Fruit fly (Drosophila melanogaster) whole organism, embryonic: Measurements from ENCODE around the gene CG11672.
A peak's percentile ranks its signal among the peaks of the same experiment; 100 is the strongest.

ENCODE experiments used
- Abd-B ChIP-seq: fragments of 200-800 bp; sonication (Bioruptor generic); optimal IDR thresholded peaks from 2 replicates; lab custom pipeline; 2018; ENCODE audit warnings: missing biosample characterization, mild to moderate bottlenecking, missing genetic modification characterization, moderate library complexity
- Atf6 ChIP-seq: fragments of 200-800 bp; sonication (Bioruptor generic); IDR thresholded peaks from 2 replicates; pipeline ENCODE4 v1.3.6; 2022; ENCODE audit warnings: missing biosample characterization, missing genetic modification characterization
- CG10267 ChIP-seq: fragments of 200-800 bp; sonication (Bioruptor generic); optimal IDR thresholded peaks from 2 replicates; lab custom pipeline; 2018; ENCODE audit warnings: missing biosample characterization, mild to moderate bottlenecking, missing genetic modification characterization, moderate library complexity
- CG10979 ChIP-seq: fragments of 200-800 bp; sonication (Bioruptor generic); optimal IDR thresholded peaks from 2 replicates; lab custom pipeline; 2018; ENCODE audit warnings: missing biosample characterization, mild to moderate bottlenecking, missing genetic modification characterization, moderate library complexity
- CG12299 ChIP-seq: fragments of 200-800 bp; sonication (Bioruptor generic); optimal IDR thresholded peaks from 2 replicates; lab custom pipeline; 2018; ENCODE audit warnings: missing biosample characterization, mild to moderate bottlenecking, missing genetic modification characterization
- CG12769 ChIP-seq: fragments of 200-800 bp; sonication (Bioruptor generic); optimal IDR thresholded peaks from 2 replicates; lab custom pipeline; 2019; ENCODE audit warnings: missing biosample characterization, mild to moderate bottlenecking, missing genetic modification characterization, moderate library complexity
- CG13296 ChIP-seq: fragments of 200-800 bp; sonication (Bioruptor generic); optimal IDR thresholded peaks from 3 replicates; lab custom pipeline; 2018; ENCODE audit warnings: missing biosample characterization, mild to moderate bottlenecking, missing genetic modification characterization
- CG15011 ChIP-seq: fragments of 200-800 bp; sonication (Bioruptor generic); optimal IDR thresholded peaks from 3 replicates; lab custom pipeline; 2018; ENCODE audit warnings: missing biosample characterization, mild to moderate bottlenecking, missing genetic modification characterization
- CG17186 ChIP-seq: fragments of 200-800 bp; sonication (Bioruptor generic); optimal IDR thresholded peaks from 3 replicates; lab custom pipeline; 2017; ENCODE audit warnings: missing biosample characterization, missing genetic modification reagents, missing genetic modification characterization
- CG18619 ChIP-seq: fragments of 200-800 bp; sonication (Bioruptor generic); optimal IDR thresholded peaks from 3 replicates; lab custom pipeline; 2017; ENCODE audit warnings: missing biosample characterization, mild to moderate bottlenecking, missing genetic modification characterization
- CG18764 ChIP-seq: fragments of 200-800 bp; sonication (Bioruptor generic); optimal IDR thresholded peaks from 3 replicates; lab custom pipeline; 2016; ENCODE audit warnings: missing biosample characterization, missing genetic modification characterization
- CG2120 ChIP-seq: fragments of 200-800 bp; sonication (Bioruptor generic); optimal IDR thresholded peaks from 3 replicates; lab custom pipeline; 2016; ENCODE audit warnings: missing biosample characterization, missing genetic modification characterization
- CG33213 ChIP-seq: fragments of 200-800 bp; sonication (Bioruptor generic); optimal IDR thresholded peaks from 3 replicates; lab custom pipeline; 2016; ENCODE audit warnings: missing biosample characterization, missing genetic modification characterization
- CG42726 ChIP-seq: fragments of 200-800 bp; sonication (Bioruptor generic); IDR thresholded peaks from 2 replicates; pipeline ENCODE4 v1.3.6; 2022; ENCODE audit warnings: missing biosample characterization, missing genetic modification characterization; ENCODE audit not compliant: partially characterized antibody
- CG4360 ChIP-seq: fragments of 200-800 bp; sonication (Bioruptor generic); IDR thresholded peaks from 2 replicates; pipeline ENCODE4 v1.3.6; 2022; ENCODE audit warnings: missing biosample characterization, missing genetic modification characterization
- CG4730 ChIP-seq: fragments of 200-800 bp; sonication (Bioruptor generic); IDR thresholded peaks from 2 replicates; pipeline ENCODE4 v1.3.6; 2022; ENCODE audit warnings: missing biosample characterization, missing genetic modification characterization
- CG6254 ChIP-seq: fragments of 200-800 bp; sonication (Bioruptor generic); optimal IDR thresholded peaks from 3 replicates; lab custom pipeline; 2017; ENCODE audit warnings: mild to moderate bottlenecking, missing biosample characterization, missing genetic modification reagents, missing genetic modification characterization
- CG8388 ChIP-seq: fragments of 200-800 bp; sonication (Bioruptor generic); optimal IDR thresholded peaks from 2 replicates; lab custom pipeline; 2019; ENCODE audit warnings: missing biosample characterization, mild to moderate bottlenecking, missing genetic modification characterization, moderate library complexity
- CoRest ChIP-seq: fragments of 200-800 bp; sonication (Bioruptor generic); optimal IDR thresholded peaks from 3 replicates; lab custom pipeline; 2018; ENCODE audit warnings: missing biosample characterization, mild to moderate bottlenecking, missing genetic modification characterization, moderate library complexity
- D ChIP-seq, 2 experiments: fragments of 200-800 bp in 1 of 2; fragments of >200 bp in 1 of 2; sonication (Bioruptor generic) in 1 of 2; optimal IDR thresholded peaks; 2 replicates in 1 of 2; 3 replicates in 1 of 2; lab custom pipeline; 2017; ENCODE audit warnings: mild to moderate bottlenecking in 1 of 2, missing biosample characterization in 1 of 2, missing genetic modification characterization in 1 of 2, missing genetic modification reagents in 1 of 2
- D19B ChIP-seq: fragments of 200-800 bp; sonication (Bioruptor generic); optimal IDR thresholded peaks from 2 replicates; lab custom pipeline; 2017; ENCODE audit warnings: missing biosample characterization, mild to moderate bottlenecking, missing genetic modification characterization
- Doc2 ChIP-seq: fragments of 200-800 bp; sonication (Bioruptor generic); IDR thresholded peaks from 2 replicates; pipeline ENCODE4 v1.3.6; 2022; ENCODE audit warnings: missing biosample characterization, missing genetic modification characterization
- MESR4 ChIP-seq: fragments of 200-800 bp; sonication (Bioruptor generic); optimal IDR thresholded peaks from 2 replicates; lab custom pipeline; 2018; ENCODE audit warnings: missing biosample characterization, mild to moderate bottlenecking, missing genetic modification characterization, moderate library complexity
- NC2β ChIP-seq: fragments of 200-800 bp; sonication (Bioruptor generic); optimal IDR thresholded peaks from 2 replicates; lab custom pipeline; 2016; ENCODE audit warnings: missing biosample characterization, missing genetic modification characterization
- NfI ChIP-seq: fragments of 200-800 bp; sonication (Bioruptor generic); optimal IDR thresholded peaks from 3 replicates; lab custom pipeline; 2018; ENCODE audit warnings: missing biosample characterization, mild to moderate bottlenecking, missing genetic modification characterization, moderate library complexity
- Poxn ChIP-seq: fragments of 200-800 bp; sonication (Bioruptor generic); IDR thresholded peaks from 2 replicates; pipeline ENCODE4 v1.3.6; 2022; ENCODE audit warnings: missing biosample characterization, missing genetic modification characterization
- Sox100B ChIP-seq: fragments of 200-800 bp; sonication (Bioruptor generic); optimal IDR thresholded peaks from 3 replicates; lab custom pipeline; 2018; ENCODE audit warnings: missing biosample characterization, mild to moderate bottlenecking, missing genetic modification characterization
- Spps ChIP-seq: fragments of 200-800 bp; sonication (Bioruptor generic); optimal IDR thresholded peaks from 2 replicates; lab custom pipeline; 2018; ENCODE audit warnings: missing biosample characterization, mild to moderate bottlenecking, missing genetic modification characterization
- ash1 ChIP-seq: fragments of 200-800 bp; sonication (Bioruptor generic); optimal IDR thresholded peaks from 2 replicates; lab custom pipeline; 2018; ENCODE audit warnings: missing biosample characterization, mild to moderate bottlenecking, missing genetic modification characterization
- ato ChIP-seq: fragments of 200-800 bp; sonication (Bioruptor generic); IDR thresholded peaks from 2 replicates; pipeline ENCODE4 v1.3.6; 2022; ENCODE audit warnings: missing biosample characterization, missing genetic modification characterization; ENCODE audit not compliant: partially characterized antibody
- cg ChIP-seq: fragments of 200-800 bp; sonication (Bioruptor generic); optimal IDR thresholded peaks from 3 replicates; lab custom pipeline; 2019; ENCODE audit warnings: missing biosample characterization, mild to moderate bottlenecking, missing genetic modification characterization, moderate library complexity
- da ChIP-seq: fragments of 200-800 bp; sonication (Bioruptor generic); optimal IDR thresholded peaks from 2 replicates; lab custom pipeline; 2016; ENCODE audit warnings: missing biosample characterization, missing genetic modification characterization
- dmrt11E ChIP-seq: fragments of 200-800 bp; sonication (Bioruptor generic); optimal IDR thresholded peaks from 3 replicates; lab custom pipeline; 2018; ENCODE audit warnings: missing biosample characterization, mild to moderate bottlenecking, missing genetic modification characterization, moderate library complexity
- dmrt99B ChIP-seq: fragments of 200-800 bp; sonication (Bioruptor generic); optimal IDR thresholded peaks from 2 replicates; lab custom pipeline; 2018; ENCODE audit warnings: missing biosample characterization, mild to moderate bottlenecking, missing genetic modification characterization, moderate library complexity
- emc ChIP-seq: fragments of 200-800 bp; sonication (Bioruptor generic); optimal IDR thresholded peaks from 2 replicates; lab custom pipeline; 2016; ENCODE audit warnings: missing biosample characterization, missing genetic modification characterization
- ewg ChIP-seq: fragments of 200-800 bp; sonication (Bioruptor generic); optimal IDR thresholded peaks from 3 replicates; lab custom pipeline; 2017; ENCODE audit warnings: mild to moderate bottlenecking, missing biosample characterization, missing genetic modification reagents, missing genetic modification characterization
- eyg ChIP-seq: fragments of 200-800 bp; sonication (Bioruptor generic); optimal IDR thresholded peaks from 3 replicates; lab custom pipeline; 2016; ENCODE audit warnings: missing biosample characterization, missing genetic modification characterization
- ham ChIP-seq: fragments of 200-800 bp; sonication (Bioruptor generic); IDR thresholded peaks from 2 replicates; pipeline ENCODE4 v1.3.6; 2022; ENCODE audit warnings: missing biosample characterization, missing genetic modification characterization
- kay ChIP-seq: fragments of 200-800 bp; sonication (Bioruptor generic); optimal IDR thresholded peaks from 2 replicates; lab custom pipeline; 2016; ENCODE audit warnings: missing biosample characterization, missing genetic modification characterization
- lmd ChIP-seq: fragments of 200-800 bp; sonication (Bioruptor generic); IDR thresholded peaks from 2 replicates; pipeline ENCODE4 v1.3.6; 2022; ENCODE audit warnings: missing biosample characterization, missing genetic modification characterization
- lola ChIP-seq, 3 experiments: fragments of >200 bp in 2 of 3; fragments of 200-800 bp in 1 of 3; sonication (Bioruptor generic) in 1 of 3; optimal IDR thresholded peaks; 2 replicates each; lab custom pipeline; 2017 to 2019; ENCODE audit warnings: missing biosample characterization in 3 of 3, missing genetic modification characterization in 3 of 3, mild to moderate bottlenecking in 1 of 3, moderate library complexity in 1 of 3
- nerfin-2 ChIP-seq: fragments of 200-800 bp; sonication (Bioruptor generic); IDR thresholded peaks from 2 replicates; pipeline ENCODE4 v1.3.6; 2022; ENCODE audit warnings: missing biosample characterization, missing genetic modification characterization; ENCODE audit not compliant: partially characterized antibody
- pb ChIP-seq: fragments of 200-800 bp; sonication (Bioruptor generic); optimal IDR thresholded peaks from 3 replicates; lab custom pipeline; 2016; ENCODE audit warnings: missing biosample characterization, missing genetic modification characterization
- rib ChIP-seq: fragments of 200-800 bp; sonication (Bioruptor generic); IDR thresholded peaks from 2 replicates; pipeline ENCODE4 v1.3.6; 2022; ENCODE audit warnings: missing biosample characterization, missing genetic modification characterization
- salm ChIP-seq: fragments of 200-800 bp; sonication (Bioruptor generic); optimal IDR thresholded peaks from 2 replicates; lab custom pipeline; 2018; ENCODE audit warnings: missing biosample characterization, mild to moderate bottlenecking, missing genetic modification characterization
- shn ChIP-seq: fragments of 200-800 bp; sonication (Bioruptor generic); optimal IDR thresholded peaks from 3 replicates; lab custom pipeline; 2016; ENCODE audit warnings: missing biosample characterization, missing genetic modification characterization
- slbo ChIP-seq: fragments of 200-800 bp; sonication (Bioruptor generic); IDR thresholded peaks from 2 replicates; pipeline ENCODE4 v1.3.6; 2022; ENCODE audit warnings: missing biosample characterization, missing genetic modification characterization
- trem ChIP-seq: fragments of 200-800 bp; optimal IDR thresholded peaks from 3 replicates; lab custom pipeline; 2019; ENCODE audit warnings: missing biosample characterization, mild to moderate bottlenecking, missing genetic modification characterization, moderate library complexity
- unc-4 ChIP-seq: fragments of 200-800 bp; sonication (Bioruptor generic); IDR thresholded peaks from 2 replicates; pipeline ENCODE4 v1.3.6; 2022; ENCODE audit warnings: missing biosample characterization, missing genetic modification characterization; ENCODE audit not compliant: partially characterized antibody

The CG11672 gene

dm6 chr3R:8285727-8286344, 4.5 kb downstream of the CG11672 start (continued):
- TF ChIP-seq MESR4 (GFP tag; lab: Kevin White, UChicago) (no peak), lola (GFP tag; optimal IDR thresholded peaks at IDR 0.05; lab: Kevin White, UChicago) (peak in 1 of 3 experiments; percentile 11), D19B (GFP tag; lab: Kevin White, UChicago) (no peak), Spps (tag; lab: Kevin White, UChicago) (no peak), cg (GFP tag; lab: Kevin White, UChicago) (no peak), CG15011 (GFP tag; lab: Kevin White, UChicago) (no peak), NfI (GFP tag; lab: Kevin White, UChicago) (no peak), dmrt11E (tag; lab: Kevin White, UChicago) (peak; percentile 29), kay (no peak), CG18619 (no peak), CG4360 (no peak), CG6254 (GFP tag; lab: Kevin White, UChicago) (no peak), shn (GFP tag; lab: Kevin White, UChicago) (no peak), unc-4 (GFP tag; lab: Robert Waterston, UW) (no peak), rib (GFP tag; lab: Robert Waterston, UW) (no peak), ham (GFP tag; lab: Robert Waterston, UW) (no peak), Sox100B (GFP tag; lab: Kevin White, UChicago) (no peak), Abd-B (GFP tag; lab: Kevin White, UChicago) (no peak), CG12769 (tag; lab: Kevin White, UChicago) (no peak), CG33213 (no peak), CG2120 (GFP tag; lab: Kevin White, UChicago) (no peak), CG8388 (GFP tag; lab: Kevin White, UChicago) (no peak), salm (no peak), ewg (GFP tag; lab: Kevin White, UChicago) (no peak), ash1 (no peak), nerfin-2 (GFP tag; lab: Robert Waterston, UW) (no peak), eyg (no peak), CoRest (tag; lab: Kevin White, UChicago) (no peak), emc (GFP tag; lab: Kevin White, UChicago) (no peak), trem (tag; lab: Kevin White, UChicago) (peak; percentile 9), pb (no peak), Atf6 (no peak), dmrt99B (tag; lab: Kevin White, UChicago) (no peak), Doc2 (GFP tag; lab: Robert Waterston, UW) (no peak), NC2β (GFP tag; lab: Kevin White, UChicago) (no peak), CG4730 (GFP tag; lab: Robert Waterston, UW) (no peak), lmd (no peak), ato (GFP tag; lab: Robert Waterston, UW) (peak; percentile 42; the same call in 1 of the 2 replicates), CG12299 (tag; lab: Kevin White, UChicago) (no peak), D (optimal IDR thresholded peaks at IDR 0.05; lab: Kevin White, UChicago) (peak; percentile 71), D (GFP tag; optimal IDR thresholded peaks at IDR 0.05; lab: Kevin White, UChicago) (no peak), CG10267 (tag; lab: Kevin White, UChicago) (peak; percentile 36), CG13296 (GFP tag; lab: Kevin White, UChicago) (no peak), slbo (GFP tag; lab: Robert Waterston, UW) (no peak), Poxn (GFP tag; lab: Robert Waterston, UW) (no peak), CG10979 (peak; percentile 42), CG42726 (GFP tag; lab: Robert Waterston, UW) (no peak), CG17186 (GFP tag; lab: Kevin White, UChicago) (no peak), da (no peak), CG18764 (GFP tag; lab: Kevin White, UChicago) (no peak)
